Worm (Caenorhabditis elegans) whole organism, early embryonic: ENCODE data around the gene str-9.

ENCODE experiments used
- B0310.2 ChIP-seq: sonication (generic microtip); optimal IDR thresholded peaks from 2 replicates; lab custom pipeline; 2016; ENCODE audit warnings: mild to moderate bottlenecking, missing genetic modification characterization, missing compliant biosample characterization
- aly-1 ChIP-seq: sonication (generic microtip); optimal IDR thresholded peaks from 2 replicates; lab custom pipeline; 2016; ENCODE audit warnings: missing genetic modification characterization, missing compliant biosample characterization
- ama-1 ChIP-seq: fragments of 150-350 bp; optimal IDR thresholded peaks from 2 replicates; lab custom pipeline; 2014
- ets-7 ChIP-seq: sonication (generic microtip); optimal IDR thresholded peaks from 2 replicates; lab custom pipeline; 2016; ENCODE audit warnings: missing genotype, missing genetic modification characterization, missing compliant biosample characterization
- tbx-11 ChIP-seq: fragments of 200-800 bp; sonication (Bioruptor generic); IDR thresholded peaks from 2 replicates; pipeline ENCODE4 v1.3.6; 2022; ENCODE audit warnings: missing genetic modification characterization, missing compliant biosample characterization

DNA sequence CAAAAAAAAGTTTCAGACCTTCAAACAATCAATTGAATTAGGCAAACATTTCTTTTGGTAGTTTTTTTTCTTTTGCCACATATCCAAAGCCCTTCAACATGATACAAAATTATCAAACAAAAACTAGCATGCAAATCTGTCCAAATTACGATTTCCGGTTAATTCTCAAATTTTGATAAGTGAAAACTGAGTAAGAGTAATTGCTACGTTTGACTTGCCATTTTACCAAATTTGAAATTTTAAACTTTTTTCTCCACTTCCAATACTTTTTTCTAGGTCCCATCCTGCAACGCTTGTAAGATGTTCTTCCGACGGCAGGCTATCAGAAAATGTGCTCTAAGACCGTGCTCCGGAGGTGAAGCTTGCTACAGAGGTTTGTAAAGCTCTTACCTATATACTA, 37.5 kb downstream of the str-9 start, which contains the start of gene nhr-223:
- no peak for TF ChIP-seq aly-1 (tag; lab: Kevin White, UChicago)
- TF ChIP-seq ama-1 (lab: Kevin White, UChicago), result no peak
- TF ChIP-seq ets-7 (tag; lab: Kevin White, UChicago), result no peak
- no peak for TF ChIP-seq tbx-11
- TF ChIP-seq B0310.2 (tag; lab: Kevin White, UChicago), result no peak
